Worm (Caenorhabditis elegans): ENCODE measurements around the gene best-18.

DNA sequence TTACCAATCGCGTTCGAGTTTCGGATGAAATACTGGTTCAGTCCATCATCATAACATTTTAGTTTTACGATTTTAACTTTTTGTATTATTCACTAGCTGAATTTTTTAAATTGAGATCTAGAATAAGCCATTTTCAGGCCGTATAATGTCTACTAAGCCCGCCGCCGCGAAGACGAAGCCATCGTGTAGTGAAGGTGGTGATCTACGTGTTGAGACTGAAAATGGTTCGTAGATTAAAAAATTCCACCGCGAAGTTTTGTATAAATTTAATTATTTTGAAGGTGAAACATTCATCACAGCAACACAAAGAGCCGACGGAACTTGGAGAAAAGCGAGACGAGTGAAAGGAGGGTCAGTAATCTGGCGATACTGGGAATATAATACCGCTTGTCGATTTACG is 2.5 kb upstream of the best-18 start, which contains the start of gene T20G5.9:
- TF ChIP-seq madf-2 (tag; optimal IDR thresholded peaks at IDR 0.05) (no peak), ama-1 (optimal IDR thresholded peaks at IDR 0.05) (peak; percentile 7), unc-55 (GFP tag; optimal IDR thresholded peaks at IDR 0.05) (no peak), dve-1 (tag; optimal IDR thresholded peaks at IDR 0.05) (no peak), nhr-11 (tag; optimal IDR thresholded peaks at IDR 0.05) (no peak), unc-3 (GFP tag; conservative IDR thresholded peaks at IDR 0.05) (no peak), unc-3 (tag; optimal IDR thresholded peaks at IDR 0.05) (no peak), dmd-4 (tag; optimal IDR thresholded peaks at IDR 0.05; ENCODE audit: borderline replicate concordance) (no peak), fkh-6 (tag; optimal IDR thresholded peaks at IDR 0.05) (no peak), pag-3 (tag; optimal IDR thresholded peaks at IDR 0.05; ENCODE audit: borderline replicate concordance) (no peak), eyg-1 (tag; optimal IDR thresholded peaks at IDR 0.05) (no peak)

Data from whole organism, late embryonic.